Worm (Caenorhabditis elegans) whole organism, L4/young adult: ENCODE results near the gene T25B9.5.

ENCODE experiments used
- W03F9.2 ChIP-seq: fragments of 150-350 bp; optimal IDR thresholded peaks from 2 replicates; lab custom pipeline; 2014; ENCODE audit warnings: missing biosample characterization, missing genetic modification characterization
- dao-5 ChIP-seq: sonication (generic microtip); optimal IDR thresholded peaks from 2 replicates; lab custom pipeline; 2016; ENCODE audit warnings: missing genotype, missing genetic modification characterization, moderate library complexity, missing compliant biosample characterization
- him-1 ChIP-seq: sonication (generic microtip); optimal IDR thresholded peaks from 2 replicates; lab custom pipeline; 2016; ENCODE audit warnings: missing genotype, missing genetic modification reagents, missing genetic modification characterization, missing compliant biosample characterization

T25B9.5 gene

ce11 chrIV:10745332-10745731 lies 9.3 kb downstream of the T25B9.5 start:
- TF ChIP-seq W03F9.2 (no peak), him-1 (tag; lab: Kevin White, UChicago) (no peak), dao-5 (tag; lab: Kevin White, UChicago) (no peak)

ce11 chrIV:10744475-10744874 lies 10.1 kb downstream of the T25B9.5 start, which contains the start of gene T25B9.3:
Gene T25B9.3 (plus strand): TSS chrIV:10744775.
- TF ChIP-seq dao-5 (tag; lab: Kevin White, UChicago) (no peak), W03F9.2 (no peak), him-1 (tag; lab: Kevin White, UChicago) (no peak)

- no peak for TF ChIP-seq W03F9.2
- TF ChIP-seq dao-5 (tag; lab: Kevin White, UChicago): no peak
- TF ChIP-seq him-1 (tag; lab: Kevin White, UChicago): no peak
Measured at ce11 chrIV:10738328-10738727, 16.3 kb downstream of the T25B9.5 start, which contains the start of gene ssp-34. Gene ssp-34 (minus strand): TSS chrIV:10738602.

ce11 chrIV:10737011-10737553 lies 17.5 kb downstream of the T25B9.5 start, which contains the start of gene grl-21:
Gene grl-21 (plus strand): TSS chrIV:10737474.
- TF ChIP-seq W03F9.2: no peak
- TF ChIP-seq him-1 (tag; lab: Kevin White, UChicago): no peak
- no peak for TF ChIP-seq dao-5 (tag; lab: Kevin White, UChicago)

- TF ChIP-seq W03F9.2 (peak; percentile 22), him-1 (tag; lab: Kevin White, UChicago) (no peak), dao-5 (tag; lab: Kevin White, UChicago) (no peak)
Measured at ce11 chrIV:10734527-10735436, 19.8 kb downstream of the T25B9.5 start, which contains the start of the genes orc-5 and cyb-1. Gene orc-5 (minus strand): TSS chrIV:10734588. Gene cyb-1 (plus strand): TSS chrIV:10735216.

ce11 chrIV:10727734-10728133 lies 26.9 kb downstream of the T25B9.5 start, which contains the start of gene ZC168.2:
Gene ZC168.2 (plus strand): TSS chrIV:10728034.
- no peak for TF ChIP-seq him-1 (tag; lab: Kevin White, UChicago)
- no peak for TF ChIP-seq W03F9.2
- TF ChIP-seq dao-5 (tag; lab: Kevin White, UChicago): no peak

ce11 chrIV:10718865-10719264 lies 35.7 kb downstream of the T25B9.5 start:
- no peak for TF ChIP-seq dao-5 (tag; lab: Kevin White, UChicago)
- TF ChIP-seq him-1 (tag; lab: Kevin White, UChicago): no peak
- no peak for TF ChIP-seq W03F9.2

ce11 chrIV:10718075-10718474 lies 36.5 kb downstream of the T25B9.5 start:
- TF ChIP-seq him-1 (tag; lab: Kevin White, UChicago) (no peak), W03F9.2 (no peak), dao-5 (tag; lab: Kevin White, UChicago) (no peak)

- TF ChIP-seq W03F9.2 (no peak), him-1 (tag; lab: Kevin White, UChicago) (no peak)
Measured at ce11 chrIV:10716348-10716747, 38.2 kb downstream of the T25B9.5 start, which contains the start of gene ncx-3. Gene ncx-3 (plus strand): TSS chrIV:10716648.

- TF ChIP-seq dao-5 (tag; lab: Kevin White, UChicago) (no peak), W03F9.2 (no peak), him-1 (tag; lab: Kevin White, UChicago) (no peak)
Measured at ce11 chrIV:10714594-10714993, 40.0 kb downstream of the T25B9.5 start.

- TF ChIP-seq him-1 (tag; lab: Kevin White, UChicago): no peak
- TF ChIP-seq W03F9.2: no peak
- no peak for TF ChIP-seq dao-5 (tag; lab: Kevin White, UChicago)
Measured at ce11 chrIV:10711729-10712128, 42.9 kb downstream of the T25B9.5 start, which contains the start of gene glb-21. Gene glb-21 (minus strand): TSS chrIV:10711794.

- no peak for TF ChIP-seq him-1 (tag; lab: Kevin White, UChicago)
- TF ChIP-seq W03F9.2: no peak
- no peak for TF ChIP-seq dao-5 (tag; lab: Kevin White, UChicago)
Measured at ce11 chrIV:10706090-10706489, 48.5 kb downstream of the T25B9.5 start, which contains the start of gene R102.6. Gene R102.6 (minus strand): TSS chrIV:10706190.

ce11 chrIV:10705176-10705575 lies 49.4 kb downstream of the T25B9.5 start, which contains the start of gene R102.10:
Gene R102.10 (plus strand): TSS chrIV:10705476.
- no peak for TF ChIP-seq W03F9.2
